Fruit fly (Drosophila melanogaster) whole organism, embryonic: ENCODE results near the gene Kua.
A peak's percentile ranks its signal among the peaks of the same experiment; 100 is the strongest.

Experiments used
- Ada2b ChIP-seq: fragments of 200-800 bp; sonication (Bioruptor generic); IDR thresholded peaks from 2 replicates; pipeline ENCODE4 v1.3.6; 2022; ENCODE audit warnings: missing biosample characterization, missing genetic modification characterization
- CG10209 ChIP-seq: fragments of 200-800 bp; sonication (Bioruptor generic); optimal IDR thresholded peaks from 3 replicates; lab custom pipeline; 2017; ENCODE audit warnings: missing biosample characterization, mild to moderate bottlenecking, missing genetic modification characterization, missing genetic modification reagents
- CG13123 ChIP-seq: fragments of 200-800 bp; sonication (Bioruptor generic); optimal IDR thresholded peaks from 2 replicates; lab custom pipeline; 2016; ENCODE audit warnings: missing biosample characterization, missing genetic modification characterization
- CG13287 ChIP-seq: fragments of 200-800 bp; sonication (Bioruptor generic); IDR thresholded peaks from 2 replicates; pipeline ENCODE4 v1.3.6; 2022; ENCODE audit warnings: missing biosample characterization, missing genetic modification characterization; ENCODE audit not compliant: partially characterized antibody
- CG13296 ChIP-seq: fragments of 200-800 bp; sonication (Bioruptor generic); optimal IDR thresholded peaks from 3 replicates; lab custom pipeline; 2018; ENCODE audit warnings: missing biosample characterization, mild to moderate bottlenecking, missing genetic modification characterization
- CG1529 ChIP-seq: fragments of 200-800 bp; sonication (Bioruptor generic); optimal IDR thresholded peaks from 3 replicates; lab custom pipeline; 2018; ENCODE audit warnings: missing biosample characterization, missing genetic modification characterization
- CG1602 ChIP-seq: fragments of 200-800 bp; sonication (Bioruptor generic); optimal IDR thresholded peaks from 3 replicates; lab custom pipeline; 2016; ENCODE audit warnings: missing biosample characterization, missing genetic modification characterization
- CG16779 ChIP-seq: fragments of 200-800 bp; sonication (Bioruptor generic); IDR thresholded peaks from 2 replicates; pipeline ENCODE4 v1.3.6; 2022; ENCODE audit warnings: missing biosample characterization, missing genetic modification characterization
- CG2199 ChIP-seq: fragments of 200-800 bp; sonication (Bioruptor generic); IDR thresholded peaks from 3 replicates; pipeline ENCODE4 v1.3.6; 2022; ENCODE audit warnings: missing biosample characterization, missing genetic modification characterization
- CG3407 ChIP-seq: fragments of 200-800 bp; sonication (Bioruptor generic); optimal IDR thresholded peaks from 2 replicates; lab custom pipeline; 2018; ENCODE audit warnings: missing biosample characterization, mild to moderate bottlenecking, missing genetic modification characterization
- CG34376 ChIP-seq: fragments of 200-800 bp; sonication (Bioruptor generic); optimal IDR thresholded peaks from 2 replicates; lab custom pipeline; 2018; ENCODE audit warnings: missing biosample characterization, mild to moderate bottlenecking, missing genetic modification characterization
- CG3726 ChIP-seq: fragments of 200-800 bp; sonication (Bioruptor generic); IDR thresholded peaks from 3 replicates; pipeline ENCODE4, ENCODE4 v1.3.6; 2022; ENCODE audit warnings: missing biosample characterization, missing genetic modification characterization
- CG43689 ChIP-seq: fragments of 200-800 bp; sonication (Bioruptor generic); IDR thresholded peaks from 2 replicates; pipeline ENCODE4 v1.3.6; 2022; ENCODE audit warnings: missing biosample characterization, missing genetic modification characterization
- CG4424 ChIP-seq: fragments of 200-800 bp; sonication (Bioruptor generic); optimal IDR thresholded peaks from 3 replicates; lab custom pipeline; 2016; ENCODE audit warnings: missing biosample characterization, missing genetic modification characterization
- CG8089 ChIP-seq: fragments of 200-800 bp; sonication (Bioruptor generic); optimal IDR thresholded peaks from 3 replicates; lab custom pipeline; 2016; ENCODE audit warnings: missing biosample characterization, missing genetic modification characterization
- CkIIα-i1 ChIP-seq: fragments of 200-800 bp; sonication (Bioruptor generic); IDR thresholded peaks from 2 replicates; pipeline ENCODE4 v1.3.6; 2022; ENCODE audit warnings: missing biosample characterization, missing genetic modification characterization
- Elba2 ChIP-seq: fragments of 200-800 bp; sonication (Bioruptor generic); optimal IDR thresholded peaks from 3 replicates; lab custom pipeline; 2016; ENCODE audit warnings: missing biosample characterization, missing genetic modification characterization
- Fer2 ChIP-seq: fragments of 200-800 bp; sonication (Bioruptor generic); optimal IDR thresholded peaks from 2 replicates; lab custom pipeline; 2018; ENCODE audit warnings: missing biosample characterization, mild to moderate bottlenecking, missing genetic modification characterization, moderate library complexity
- Gsc ChIP-seq: fragments of 200-800 bp; sonication (Bioruptor generic); IDR thresholded peaks from 2 replicates; pipeline ENCODE4 v1.3.6; 2022; ENCODE audit warnings: missing biosample characterization, missing genetic modification characterization
- HLHmδ ChIP-seq: fragments of 200-800 bp; sonication (Bioruptor generic); optimal IDR thresholded peaks from 2 replicates; lab custom pipeline; 2018; ENCODE audit warnings: missing biosample characterization, mild to moderate bottlenecking, missing genetic modification characterization, moderate library complexity
- Hey ChIP-seq: fragments of 200-800 bp; sonication (Bioruptor generic); optimal IDR thresholded peaks from 3 replicates; lab custom pipeline; 2018; ENCODE audit warnings: missing biosample characterization, mild to moderate bottlenecking, missing genetic modification characterization
- Hmr ChIP-seq: fragments of 200-800 bp; sonication (Bioruptor generic); optimal IDR thresholded peaks from 3 replicates; lab custom pipeline; 2017; ENCODE audit warnings: mild to moderate bottlenecking, missing biosample characterization, missing genetic modification reagents, missing genetic modification characterization
- Hr78 ChIP-seq, 2 experiments: fragments of 200-800 bp in 1 of 2; fragments of >200 bp in 1 of 2; sonication (Bioruptor generic) in 1 of 2; optimal IDR thresholded peaks; 2 replicates each; lab custom pipeline; 2017 to 2019; ENCODE audit warnings: missing biosample characterization in 2 of 2, missing genetic modification characterization in 2 of 2, mild to moderate bottlenecking in 1 of 2, moderate library complexity in 1 of 2
- Med ChIP-seq: fragments of 200-800 bp; sonication (Bioruptor generic); peaks from one replicate; lab custom pipeline; 2016; ENCODE audit warnings: missing biosample characterization, missing genetic modification characterization, mild to moderate bottlenecking, inconsistent platforms, moderate library complexity
- Opbp ChIP-seq: fragments of 200-800 bp; sonication (Bioruptor generic); IDR thresholded peaks from 3 replicates; pipeline ENCODE4 v1.3.6; 2022; ENCODE audit warnings: missing biosample characterization, missing genetic modification characterization; ENCODE audit not compliant: partially characterized antibody
- Pdp1 ChIP-seq, 2 experiments: fragments of 200-800 bp; sonication (Bioruptor generic); optimal IDR thresholded peaks; 3 replicates each; lab custom pipeline; 2016; ENCODE audit warnings: missing biosample characterization in 2 of 2, missing genetic modification characterization in 2 of 2, mild to moderate bottlenecking in 1 of 2, moderate library complexity in 1 of 2
- Sin3A ChIP-seq: fragments of >200 bp; optimal IDR thresholded peaks from 2 replicates; lab custom pipeline; 2018
- abd-A ChIP-seq: fragments of 200-800 bp; sonication (Bioruptor generic); optimal IDR thresholded peaks from 3 replicates; lab custom pipeline; 2019; ENCODE audit warnings: missing biosample characterization, mild to moderate bottlenecking, missing genetic modification characterization, moderate library complexity
- cg ChIP-seq: fragments of 200-800 bp; sonication (Bioruptor generic); optimal IDR thresholded peaks from 3 replicates; lab custom pipeline; 2019; ENCODE audit warnings: missing biosample characterization, mild to moderate bottlenecking, missing genetic modification characterization, moderate library complexity
- dan ChIP-seq: fragments of 200-800 bp; sonication (Bioruptor generic); IDR thresholded peaks from 2 replicates; pipeline ENCODE4 v1.3.6; 2022; ENCODE audit warnings: missing biosample characterization, missing genetic modification characterization
- dmrt11E ChIP-seq: fragments of 200-800 bp; sonication (Bioruptor generic); optimal IDR thresholded peaks from 3 replicates; lab custom pipeline; 2018; ENCODE audit warnings: missing biosample characterization, mild to moderate bottlenecking, missing genetic modification characterization, moderate library complexity
- exex ChIP-seq: fragments of 200-800 bp; sonication (Bioruptor generic); optimal IDR thresholded peaks from 4 replicates; lab custom pipeline; 2018; ENCODE audit warnings: missing biosample characterization, mild to moderate bottlenecking, missing genetic modification characterization, moderate library complexity
- ftz-f1 ChIP-seq: fragments of 200-800 bp; sonication (Bioruptor generic); optimal IDR thresholded peaks from 2 replicates; lab custom pipeline; 2016; ENCODE audit warnings: missing biosample characterization, missing genetic modification characterization
- gcm2 ChIP-seq: fragments of 200-800 bp; sonication (Bioruptor generic); optimal IDR thresholded peaks from 2 replicates; lab custom pipeline; 2016; ENCODE audit warnings: missing biosample characterization, missing genetic modification characterization
- klu ChIP-seq: fragments of 200-800 bp; sonication (Bioruptor generic); IDR thresholded peaks from 2 replicates; pipeline ENCODE4 v1.3.6; 2022; ENCODE audit warnings: missing biosample characterization, missing genetic modification characterization
- kni ChIP-seq: fragments of 200-800 bp; sonication (Bioruptor generic); optimal IDR thresholded peaks from 3 replicates; lab custom pipeline; 2017; ENCODE audit warnings: mild to moderate bottlenecking, missing biosample characterization, missing genetic modification reagents, missing genetic modification characterization
- mirr ChIP-seq: fragments of 200-800 bp; sonication (Bioruptor generic); optimal IDR thresholded peaks from 3 replicates; lab custom pipeline; 2018; ENCODE audit warnings: missing biosample characterization, mild to moderate bottlenecking, missing genetic modification characterization
- psq ChIP-seq: fragments of 200-800 bp; sonication (Bioruptor generic); optimal IDR thresholded peaks from 2 replicates; lab custom pipeline; 2017; ENCODE audit warnings: missing biosample characterization, missing genetic modification characterization
- sens ChIP-seq: fragments of 200-800 bp; sonication (Bioruptor generic); peaks from one replicate; lab custom pipeline; 2016; ENCODE audit warnings: missing biosample characterization, missing genetic modification characterization
- sima ChIP-seq: fragments of 200-800 bp; sonication (Bioruptor generic); optimal IDR thresholded peaks from 2 replicates; lab custom pipeline; 2016; ENCODE audit warnings: missing biosample characterization, missing genetic modification characterization
- sug ChIP-seq: fragments of 200-800 bp; optimal IDR thresholded peaks from 2 replicates; lab custom pipeline; 2019; ENCODE audit warnings: missing biosample characterization, mild to moderate bottlenecking, missing genetic modification characterization, moderate library complexity
- tio ChIP-seq: fragments of 200-800 bp; sonication (Bioruptor generic); optimal IDR thresholded peaks from 2 replicates; lab custom pipeline; 2017; ENCODE audit warnings: missing biosample characterization, missing genetic modification characterization, inconsistent platforms
- unpg ChIP-seq: fragments of 200-800 bp; sonication (Bioruptor generic); optimal IDR thresholded peaks from 3 replicates; lab custom pipeline; 2018; ENCODE audit warnings: missing biosample characterization, mild to moderate bottlenecking, missing genetic modification characterization, moderate library complexity

The Kua gene

dm6 chr2L:20069158-20070016 lies 28.0 kb upstream of the Kua start (continued):
- TF ChIP-seq dmrt11E (tag; lab: Kevin White, UChicago) (peak; percentile 6), CG3407 (GFP tag; lab: Kevin White, UChicago) (no peak), CG13296 (GFP tag; lab: Kevin White, UChicago) (peak; percentile 21), CG1602 (GFP tag; lab: Kevin White, UChicago) (no peak), CkIIα-i1 (GFP tag; lab: Robert Waterston, UW) (no peak)

- TF ChIP-seq Med (GFP tag; lab: Kevin White, UChicago) (peak; percentile 18), Gsc (no peak), CG43689 (GFP tag; lab: Robert Waterston, UW) (no peak)
Measured at dm6 chr2L:20072095-20072494, 25.3 kb upstream of the Kua start, which contains the start of gene CG10730. Gene CG10730, minus strand, starts transcription at chr2L:20072195.

dm6 chr2L:20074388-20074787 lies 23.0 kb upstream of the Kua start:
- TF ChIP-seq CG1529 (GFP tag; lab: Kevin White, UChicago) (no peak), sug (peak; percentile 59), Pdp1 (GFP tag; optimal IDR thresholded peaks at IDR 0.05; lab: Kevin White, UChicago) (peak in 1 of 2 experiments; percentile 3), ftz-f1 (GFP tag; lab: Kevin White, UChicago) (peak; percentile 42), mirr (GFP tag; lab: Kevin White, UChicago) (peak; percentile 75), exex (peak; percentile 53), HLHmδ (GFP tag; lab: Kevin White, UChicago) (no peak), sens (GFP tag; lab: Kevin White, UChicago) (no peak), CG2199 (GFP tag; lab: Robert Waterston, UW) (0 out of 3 replicates have a peak, but pooled peaks have one; percentile 8), CG34376 (GFP tag; lab: Kevin White, UChicago) (peak; percentile 62), sima (GFP tag; lab: Kevin White, UChicago) (no peak)

dm6 chr2L:20075234-20075803 lies 22.1 kb upstream of the Kua start, which contains the start of the genes pr and neb:
Gene pr, minus strand, starts transcription at chr2L:20075458.
Gene neb, plus strand, starts transcription at chr2L:20075757.
- TF ChIP-seq sens (GFP tag; lab: Kevin White, UChicago) (peak; percentile 94), Sin3A (peak; percentile 89), Hey (tag; lab: Kevin White, UChicago) (no peak), Fer2 (tag; lab: Kevin White, UChicago) (no peak), dan (GFP tag; lab: Robert Waterston, UW) (no peak), CG4424 (GFP tag; lab: Kevin White, UChicago) (no peak), Hr78 (GFP tag; optimal IDR thresholded peaks at IDR 0.05; lab: Kevin White, UChicago) (no peak), tio (GFP tag; lab: Kevin White, UChicago) (no peak), Hmr (peak; percentile 77), CG1602 (GFP tag; lab: Kevin White, UChicago) (peak; percentile 56), kni (GFP tag; lab: Kevin White, UChicago) (no peak), Opbp (GFP tag; lab: Robert Waterston, UW) (peak; percentile 54; the same call in 2 of the 3 replicates), CG8089 (GFP tag; lab: Kevin White, UChicago) (no peak), CG13287 (peak; percentile 56), CG10209 (GFP tag; lab: Kevin White, UChicago) (peak; percentile 46), abd-A (tag; lab: Kevin White, UChicago) (no peak), cg (GFP tag; lab: Kevin White, UChicago) (no peak), psq (no peak), unpg (GFP tag; lab: Kevin White, UChicago) (peak; percentile 66), CG16779 (no peak), CG3726 (GFP tag; lab: Robert Waterston, UW) (no peak), klu (peak; percentile 41; the same call in 1 of the 2 replicates), gcm2 (GFP tag; lab: Kevin White, UChicago) (no peak), Elba2 (GFP tag; lab: Kevin White, UChicago) (no peak), exex (peak; percentile 25), Ada2b (peak; percentile 77), CG13123 (GFP tag; lab: Kevin White, UChicago) (peak; percentile 50)
